Worm (Caenorhabditis elegans) whole organism, L4/young adult: Measurements from ENCODE around the gene ZK596.2.

Experiments
- W03F9.2 ChIP-seq: fragments of 150-350 bp; optimal IDR thresholded peaks from 2 replicates; lab custom pipeline; 2014; ENCODE audit warnings: missing biosample characterization, missing genetic modification characterization
- dao-5 ChIP-seq: sonication (generic microtip); optimal IDR thresholded peaks from 2 replicates; lab custom pipeline; 2016; ENCODE audit warnings: missing genotype, missing genetic modification characterization, moderate library complexity, missing compliant biosample characterization
- him-1 ChIP-seq: sonication (generic microtip); optimal IDR thresholded peaks from 2 replicates; lab custom pipeline; 2016; ENCODE audit warnings: missing genotype, missing genetic modification reagents, missing genetic modification characterization, missing compliant biosample characterization

DNA sequence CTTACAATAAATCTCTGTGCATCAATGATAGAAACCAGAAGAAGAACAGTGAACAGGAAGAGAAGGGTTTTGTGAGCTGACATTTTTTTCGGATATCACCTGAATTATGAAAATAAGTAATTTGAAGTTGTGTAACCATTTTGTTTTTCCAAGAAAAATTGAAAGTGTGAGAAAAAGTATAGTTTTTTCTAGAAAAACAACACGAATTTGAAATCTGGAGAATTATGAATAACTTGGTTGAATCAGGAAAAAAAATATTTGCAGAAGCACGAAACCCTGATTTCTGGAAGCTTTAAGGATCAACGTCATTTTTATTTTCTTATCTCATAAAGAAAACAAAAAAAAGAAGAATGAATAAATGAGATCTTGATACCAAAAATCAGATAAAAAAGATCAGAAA, 34.6 kb downstream of the ZK596.2 start, which contains the start of gene F13E9.12:
- TF ChIP-seq dao-5 (tag; lab: Kevin White, UChicago), result no peak
- TF ChIP-seq him-1 (tag; lab: Kevin White, UChicago), result no peak
- no peak for TF ChIP-seq W03F9.2 (tag; lab: Kevin White, UChicago)
